Fruit fly (Drosophila melanogaster) whole organism, embryonic: ENCODE measurements around the gene Ptp69D.

ENCODE experiments used
- Asciz ChIP-seq: fragments of 200-800 bp; sonication (Bioruptor generic); optimal IDR thresholded peaks from 2 replicates; lab custom pipeline; 2017; ENCODE audit warnings: missing biosample characterization, mild to moderate bottlenecking, missing genetic modification characterization, missing genetic modification reagents
- Awh ChIP-seq: fragments of 200-800 bp; sonication (Bioruptor generic); IDR thresholded peaks from 2 replicates; pipeline ENCODE4, ENCODE4 v1.3.6; 2022; ENCODE audit warnings: missing biosample characterization, missing genetic modification characterization
- B-H1 ChIP-seq: fragments of 200-800 bp; sonication (Bioruptor generic); IDR thresholded peaks from 3 replicates; pipeline ENCODE4 v1.3.6; 2022; ENCODE audit warnings: missing biosample characterization, missing genetic modification characterization
- Bgb ChIP-seq: fragments of 200-800 bp; sonication (Bioruptor generic); IDR thresholded peaks from 2 replicates; pipeline ENCODE4 v1.3.6; 2022; ENCODE audit warnings: missing biosample characterization, missing genetic modification characterization; ENCODE audit not compliant: partially characterized antibody
- CG10565 ChIP-seq: fragments of 200-800 bp; sonication (Bioruptor generic); optimal IDR thresholded peaks from 3 replicates; lab custom pipeline; 2016; ENCODE audit warnings: missing biosample characterization, mild to moderate bottlenecking, missing genetic modification characterization
- CG12071 ChIP-seq: fragments of 200-800 bp; sonication (Bioruptor generic); optimal IDR thresholded peaks from 3 replicates; lab custom pipeline; 2018; ENCODE audit warnings: missing biosample characterization, mild to moderate bottlenecking, missing genetic modification characterization
- CG12155 ChIP-seq: fragments of 200-800 bp; sonication (Bioruptor generic); optimal IDR thresholded peaks from 3 replicates; lab custom pipeline; 2016; ENCODE audit warnings: missing biosample characterization, missing genetic modification characterization
- CG14441 ChIP-seq: fragments of 200-800 bp; sonication (Bioruptor generic); IDR thresholded peaks from 2 replicates; pipeline ENCODE4 v1.3.6; 2022; ENCODE audit warnings: missing biosample characterization, missing genetic modification characterization
- CG15696 ChIP-seq: fragments of 200-800 bp; sonication (Bioruptor generic); optimal IDR thresholded peaks from 2 replicates; lab custom pipeline; 2019; ENCODE audit warnings: missing biosample characterization, mild to moderate bottlenecking, missing genetic modification characterization, moderate library complexity
- CG17328 ChIP-seq: fragments of 200-800 bp; sonication (Bioruptor generic); IDR thresholded peaks from 2 replicates; pipeline ENCODE4 v1.3.6; 2022; ENCODE audit warnings: missing biosample characterization, missing genetic modification characterization
- CG17361 ChIP-seq: fragments of 200-800 bp; sonication (Bioruptor generic); IDR thresholded peaks from 3 replicates; pipeline ENCODE4 v1.3.6; 2022; ENCODE audit warnings: missing biosample characterization, missing genetic modification characterization
- CG17802 ChIP-seq: fragments of 200-800 bp; sonication (Bioruptor generic); optimal IDR thresholded peaks from 2 replicates; lab custom pipeline; 2018; ENCODE audit warnings: missing biosample characterization, mild to moderate bottlenecking, missing genetic modification characterization, moderate library complexity
- CG17912 ChIP-seq: fragments of 200-800 bp; sonication (Bioruptor generic); optimal IDR thresholded peaks from 2 replicates; lab custom pipeline; 2018; ENCODE audit warnings: missing biosample characterization, mild to moderate bottlenecking, missing genetic modification characterization
- CG1792 ChIP-seq: fragments of 200-800 bp; sonication (Bioruptor generic); optimal IDR thresholded peaks from 2 replicates; lab custom pipeline; 2016; ENCODE audit warnings: missing biosample characterization, missing genetic modification characterization
- CG2712 ChIP-seq: fragments of 200-800 bp; optimal IDR thresholded peaks from 3 replicates; lab custom pipeline; 2019; ENCODE audit warnings: missing biosample characterization, mild to moderate bottlenecking, missing genetic modification characterization, moderate library complexity
- CG3281 ChIP-seq: fragments of 200-800 bp; sonication (Bioruptor generic); optimal IDR thresholded peaks from 3 replicates; lab custom pipeline; 2017; ENCODE audit warnings: missing biosample characterization, mild to moderate bottlenecking, missing genetic modification characterization
- CG4707 ChIP-seq: fragments of 200-800 bp; sonication (Bioruptor generic); optimal IDR thresholded peaks from 2 replicates; lab custom pipeline; 2018; ENCODE audit warnings: missing biosample characterization, mild to moderate bottlenecking, missing genetic modification characterization, moderate library complexity
- CG6689 ChIP-seq: fragments of 200-800 bp; sonication (Bioruptor generic); IDR thresholded peaks from 2 replicates; pipeline ENCODE4 v1.3.6; 2022; ENCODE audit warnings: missing biosample characterization, missing genetic modification characterization
- CG6765 ChIP-seq: fragments of 200-800 bp; sonication (Bioruptor generic); optimal IDR thresholded peaks from 3 replicates; lab custom pipeline; 2017; ENCODE audit warnings: missing biosample characterization, mild to moderate bottlenecking, missing genetic modification characterization
- CG7745 ChIP-seq: fragments of 200-800 bp; sonication (Bioruptor generic); optimal IDR thresholded peaks from 2 replicates; lab custom pipeline; 2018; ENCODE audit warnings: missing biosample characterization, mild to moderate bottlenecking, missing genetic modification characterization, moderate library complexity
- CG8290 ChIP-seq, 3 experiments: fragments of 200-800 bp; sonication (Bioruptor generic); optimal IDR thresholded peaks; 2 replicates each; lab custom pipeline; 2016 to 2019; ENCODE audit warnings: missing biosample characterization in 3 of 3, missing genetic modification characterization in 3 of 3, mild to moderate bottlenecking in 2 of 3, moderate library complexity in 1 of 3
- CG8359 ChIP-seq: fragments of 200-800 bp; sonication (Bioruptor generic); optimal IDR thresholded peaks from 2 replicates; lab custom pipeline; 2017; ENCODE audit warnings: missing biosample characterization, mild to moderate bottlenecking, missing genetic modification characterization, borderline replicate concordance
- CG8388 ChIP-seq: fragments of 200-800 bp; sonication (Bioruptor generic); optimal IDR thresholded peaks from 2 replicates; lab custom pipeline; 2019; ENCODE audit warnings: missing biosample characterization, mild to moderate bottlenecking, missing genetic modification characterization, moderate library complexity
- CG8765 ChIP-seq: fragments of 200-800 bp; sonication (Bioruptor generic); IDR thresholded peaks from 2 replicates; pipeline ENCODE4 v1.3.6; 2022; ENCODE audit warnings: missing biosample characterization, missing genetic modification characterization
- Camta ChIP-seq: fragments of 200-800 bp; sonication (Bioruptor generic); optimal IDR thresholded peaks from 2 replicates; lab custom pipeline; 2016; ENCODE audit warnings: missing biosample characterization, missing genetic modification characterization
- Dip3 ChIP-seq: fragments of 200-800 bp; sonication (Bioruptor generic); optimal IDR thresholded peaks from 3 replicates; lab custom pipeline; 2016; ENCODE audit warnings: missing biosample characterization, missing genetic modification characterization
- Dp ChIP-seq: fragments of 200-800 bp; sonication (Bioruptor generic); optimal IDR thresholded peaks from 2 replicates; lab custom pipeline; 2018; ENCODE audit warnings: missing biosample characterization, mild to moderate bottlenecking, missing genetic modification characterization, moderate library complexity
- Kr ChIP-seq: fragments of 200-800 bp; sonication (Bioruptor generic); optimal IDR thresholded peaks from 2 replicates; lab custom pipeline; 2017; ENCODE audit warnings: missing biosample characterization, mild to moderate bottlenecking, missing genetic modification characterization
- Rfx ChIP-seq: fragments of 200-800 bp; sonication (Bioruptor generic); IDR thresholded peaks from 2 replicates; pipeline ENCODE4 v1.3.6; 2022; ENCODE audit warnings: missing biosample characterization, missing genetic modification characterization
- Side ChIP-seq: fragments of 200-800 bp; sonication (Bioruptor generic); optimal IDR thresholded peaks from 2 replicates; lab custom pipeline; 2016; ENCODE audit warnings: missing biosample characterization, missing genetic modification characterization
- Stat92E ChIP-seq, 3 experiments: fragments of >200 bp in 2 of 3; fragments of 200-800 bp in 1 of 3; sonication (Bioruptor generic) in 1 of 3; optimal IDR thresholded peaks; 2 replicates each; lab custom pipeline; 2017 to 2019; ENCODE audit warnings: missing biosample characterization in 3 of 3, missing genetic modification characterization in 3 of 3, mild to moderate bottlenecking in 1 of 3, moderate library complexity in 1 of 3
- Vsx1 ChIP-seq: fragments of 200-800 bp; sonication (Bioruptor generic); optimal IDR thresholded peaks from 2 replicates; lab custom pipeline; 2017; ENCODE audit warnings: missing biosample characterization, mild to moderate bottlenecking, missing genetic modification characterization, missing genetic modification reagents
- az2 ChIP-seq: fragments of 200-800 bp; sonication (Bioruptor generic); optimal IDR thresholded peaks from 3 replicates; lab custom pipeline; 2016; ENCODE audit warnings: missing biosample characterization, missing genetic modification characterization
- caup ChIP-seq: fragments of 200-800 bp; sonication (Bioruptor generic); optimal IDR thresholded peaks from 3 replicates; lab custom pipeline; 2017; ENCODE audit warnings: missing biosample characterization, mild to moderate bottlenecking, missing genetic modification characterization, moderate library complexity; ENCODE audit not compliant: severe bottlenecking
- ci ChIP-seq: fragments of 200-800 bp; sonication (Bioruptor generic); IDR thresholded peaks from 3 replicates; pipeline ENCODE4 v1.3.6; 2022; ENCODE audit warnings: missing biosample characterization, missing genetic modification characterization
- cwo ChIP-seq: fragments of 200-800 bp; sonication (Bioruptor generic); optimal IDR thresholded peaks from 3 replicates; lab custom pipeline; 2017; ENCODE audit warnings: missing biosample characterization, missing genetic modification characterization, mild to moderate bottlenecking, moderate library complexity, missing genetic modification reagents
- dysf ChIP-seq: fragments of 200-800 bp; sonication (Bioruptor generic); IDR thresholded peaks from 3 replicates; pipeline ENCODE4 v1.3.6; 2022; ENCODE audit warnings: missing biosample characterization, missing genetic modification characterization
- en ChIP-seq: fragments of 200-800 bp; sonication (Bioruptor generic); optimal IDR thresholded peaks from 2 replicates; lab custom pipeline; 2016; ENCODE audit warnings: missing biosample characterization, missing genetic modification characterization
- jigr1 ChIP-seq: fragments of 200-800 bp; sonication (Bioruptor generic); IDR thresholded peaks from 3 replicates; pipeline ENCODE4 v1.3.6; 2022; ENCODE audit warnings: missing biosample characterization, missing genetic modification characterization
- ken ChIP-seq: fragments of 200-800 bp; sonication (Bioruptor generic); IDR thresholded peaks from 3 replicates; pipeline ENCODE4 v1.3.6; 2022; ENCODE audit warnings: missing biosample characterization, missing genetic modification characterization
- luna ChIP-seq: fragments of 200-800 bp; sonication (Bioruptor generic); optimal IDR thresholded peaks from 2 replicates; lab custom pipeline; 2016; ENCODE audit warnings: missing biosample characterization, missing genetic modification characterization
- mam ChIP-seq: fragments of 200-800 bp; sonication (Bioruptor generic); optimal IDR thresholded peaks from 3 replicates; lab custom pipeline; 2016; ENCODE audit warnings: missing biosample characterization, missing genetic modification characterization
- nau ChIP-seq: fragments of 200-800 bp; sonication (Bioruptor generic); optimal IDR thresholded peaks from 3 replicates; lab custom pipeline; 2017; ENCODE audit warnings: missing biosample characterization, mild to moderate bottlenecking, missing genetic modification characterization, missing genetic modification reagents
- oc ChIP-seq: fragments of 200-800 bp; sonication (Bioruptor generic); optimal IDR thresholded peaks from 2 replicates; lab custom pipeline; 2018; ENCODE audit warnings: missing biosample characterization, mild to moderate bottlenecking, missing genetic modification characterization, moderate library complexity
- peb ChIP-seq: fragments of 200-800 bp; sonication (Bioruptor generic); IDR thresholded peaks from 2 replicates; pipeline ENCODE4 v1.3.6; 2022; ENCODE audit warnings: missing biosample characterization, missing genetic modification characterization
- pfk ChIP-seq: fragments of 200-800 bp; sonication (Bioruptor generic); optimal IDR thresholded peaks from 2 replicates; lab custom pipeline; 2018; ENCODE audit warnings: missing biosample characterization, mild to moderate bottlenecking, missing genetic modification characterization, moderate library complexity
- psq ChIP-seq: fragments of 200-800 bp; sonication (Bioruptor generic); optimal IDR thresholded peaks from 2 replicates; lab custom pipeline; 2017; ENCODE audit warnings: missing biosample characterization, missing genetic modification characterization
- schlank ChIP-seq: fragments of 200-800 bp; sonication (Bioruptor generic); optimal IDR thresholded peaks from 2 replicates; lab custom pipeline; 2018; ENCODE audit warnings: missing biosample characterization, mild to moderate bottlenecking, missing genetic modification characterization
- shn ChIP-seq: fragments of 200-800 bp; sonication (Bioruptor generic); optimal IDR thresholded peaks from 3 replicates; lab custom pipeline; 2016; ENCODE audit warnings: missing biosample characterization, missing genetic modification characterization
- zen ChIP-seq: fragments of 200-800 bp; sonication (Bioruptor generic); optimal IDR thresholded peaks from 3 replicates; lab custom pipeline; 2018; ENCODE audit warnings: missing biosample characterization, mild to moderate bottlenecking, missing genetic modification characterization, moderate library complexity

The Ptp69D gene

dm6 chr3L:12754769-12755189, 20.0 kb downstream of the Ptp69D start, which contains the start of the genes CG10973 and Vps13D (continued):
- TF ChIP-seq CG8359 (GFP tag; lab: Kevin White, UChicago), result peak; percentile 50
- no peak for TF ChIP-seq CG17802 (tag; lab: Kevin White, UChicago)
- no peak for TF ChIP-seq CG7745 (tag; lab: Kevin White, UChicago)
- no peak for TF ChIP-seq ci
- TF ChIP-seq CG17912 (GFP tag; lab: Kevin White, UChicago), result peak; percentile 75
- TF ChIP-seq Side, result no peak
- no peak for TF ChIP-seq Awh (GFP tag; lab: Robert Waterston, UW)
- TF ChIP-seq CG4707 (GFP tag; lab: Kevin White, UChicago), result peak; percentile 84
- no peak; the same call in 1 of the 2 replicates for TF ChIP-seq Rfx (GFP tag; lab: Robert Waterston, UW)
- TF ChIP-seq CG10565 (GFP tag; lab: Kevin White, UChicago), result no peak
- peak; percentile 47 for TF ChIP-seq CG12155 (GFP tag; lab: Kevin White, UChicago)
- TF ChIP-seq CG2712 (tag; lab: Kevin White, UChicago), result no peak
- no peak for TF ChIP-seq CG8388 (GFP tag; lab: Kevin White, UChicago)
- TF ChIP-seq Asciz, result peak; percentile 90
- no peak for TF ChIP-seq nau (GFP tag; lab: Kevin White, UChicago)
- peak; percentile 96 for TF ChIP-seq pfk (GFP tag; lab: Kevin White, UChicago)
- TF ChIP-seq CG14441 (GFP tag; lab: Robert Waterston, UW), result no peak
- no peak for TF ChIP-seq en (GFP tag; lab: Kevin White, UChicago)
- TF ChIP-seq schlank (tag; lab: Kevin White, UChicago), result peak; percentile 69
- no peak for TF ChIP-seq CG12071 (GFP tag; lab: Kevin White, UChicago)
- no peak for TF ChIP-seq luna (GFP tag; lab: Kevin White, UChicago)
- TF ChIP-seq CG17361, result no peak
- TF ChIP-seq CG17328 (GFP tag; lab: Robert Waterston, UW), result peak; percentile 51; the same call in 1 of the 2 replicates
- TF ChIP-seq oc (tag; lab: Kevin White, UChicago), result no peak
- TF ChIP-seq CG15696, result no peak
- peak; percentile 47 for TF ChIP-seq mam (GFP tag; lab: Kevin White, UChicago)
- no peak for TF ChIP-seq CG8765 (GFP tag; lab: Robert Waterston, UW)
- TF ChIP-seq peb (GFP tag; lab: Robert Waterston, UW), result no peak; the same call in 1 of the 2 replicates
- no peak for TF ChIP-seq CG3281 (GFP tag; lab: Kevin White, UChicago)
- TF ChIP-seq dysf (GFP tag; lab: Robert Waterston, UW), result peak; percentile 25; the same call in 1 of the 3 replicates
- no peak for TF ChIP-seq Camta
- TF ChIP-seq Vsx1 (GFP tag; lab: Kevin White, UChicago), result no peak
- no peak for TF ChIP-seq az2 (GFP tag; lab: Kevin White, UChicago)
- TF ChIP-seq zen (tag; lab: Kevin White, UChicago), result no peak
- TF ChIP-seq Bgb (GFP tag; lab: Robert Waterston, UW), result peak; percentile 87
- no peak; the same call in 2 of the 3 replicates for TF ChIP-seq B-H1 (GFP tag; lab: Robert Waterston, UW)
- TF ChIP-seq psq, result no peak
- no peak for TF ChIP-seq Kr (GFP tag; lab: Kevin White, UChicago)
- no peak for TF ChIP-seq CG6765 (GFP tag; lab: Kevin White, UChicago)
- peak in 1 of 3 experiments; percentile 71 for TF ChIP-seq Stat92E (GFP tag; optimal IDR thresholded peaks at IDR 0.05; lab: Kevin White, UChicago)
- TF ChIP-seq Dip3 (GFP tag; lab: Kevin White, UChicago), result no peak
- no peak for TF ChIP-seq CG6689 (GFP tag; lab: Robert Waterston, UW)
- peak; percentile 32 for TF ChIP-seq CG8290 (GFP tag; optimal IDR thresholded peaks at IDR 0.05; lab: Kevin White, UChicago)
- no peak for TF ChIP-seq CG8290 (tag; optimal IDR thresholded peaks at IDR 0.05; lab: Kevin White, UChicago)
- peak; percentile 67 for TF ChIP-seq CG1792 (GFP tag; lab: Kevin White, UChicago)
- no peak for TF ChIP-seq shn (GFP tag; lab: Kevin White, UChicago)
- no peak; the same call in 2 of the 3 replicates for TF ChIP-seq ken
- TF ChIP-seq cwo (GFP tag; lab: Kevin White, UChicago), result no peak
- TF ChIP-seq caup (GFP tag; lab: Kevin White, UChicago), result no peak
- peak; percentile 33 for TF ChIP-seq Dp
- TF ChIP-seq jigr1 (GFP tag; lab: Robert Waterston, UW), result no peak
